Fruit fly (Drosophila melanogaster) whole organism, adult: ENCODE results near the gene CG43658.

Experiments used
- CG12768 ChIP-seq: fragments of 200-800 bp; sonication (Bioruptor generic); optimal IDR thresholded peaks from 2 replicates; lab custom pipeline; 2017; ENCODE audit warnings: missing biosample characterization, missing genetic modification characterization, mild to moderate bottlenecking, moderate library complexity, missing genetic modification reagents
- CG7101 ChIP-seq: fragments of 200-800 bp; sonication (Bioruptor generic); optimal IDR thresholded peaks from 2 replicates; lab custom pipeline; 2018; ENCODE audit warnings: missing biosample characterization, mild to moderate bottlenecking, missing genetic modification characterization, moderate library complexity
- kay ChIP-seq: fragments of 200-800 bp; sonication (Bioruptor generic); peaks from one replicate; lab custom pipeline; 2016; ENCODE audit warnings: missing biosample characterization, missing genetic modification characterization, borderline replicate concordance

- no peak for TF ChIP-seq CG12768 (GFP tag; lab: Kevin White, UChicago)
- TF ChIP-seq CG7101 (tag; lab: Kevin White, UChicago), result no peak
- TF ChIP-seq kay (GFP tag; lab: Kevin White, UChicago), result no peak
Measured at dm6 chrX:17566128-17566527, 5.1 kb upstream of the CG43658 start.
